Worm (Caenorhabditis elegans): Measurements from ENCODE around the gene F02D10.3.

ce11 chrX:13463793-13464192 lies 1.4 kb upstream of the F02D10.3 start, which contains the start of gene F02D10.2:
- TF ChIP-seq unc-39 (tag; optimal IDR thresholded peaks at IDR 0.05) (no peak), mdl-1 (tag; optimal IDR thresholded peaks at IDR 0.05) (no peak), ceh-28 (tag; optimal IDR thresholded peaks at IDR 0.05) (no peak), zag-1 (tag; optimal IDR thresholded peaks at IDR 0.05) (no peak), R02D3.7 (tag; optimal IDR thresholded peaks at IDR 0.05) (no peak), nhr-237 (tag; optimal IDR thresholded peaks at IDR 0.05) (no peak)
